Fruit fly (Drosophila melanogaster): ENCODE results near the gene sv.

Gene sv

DNA sequence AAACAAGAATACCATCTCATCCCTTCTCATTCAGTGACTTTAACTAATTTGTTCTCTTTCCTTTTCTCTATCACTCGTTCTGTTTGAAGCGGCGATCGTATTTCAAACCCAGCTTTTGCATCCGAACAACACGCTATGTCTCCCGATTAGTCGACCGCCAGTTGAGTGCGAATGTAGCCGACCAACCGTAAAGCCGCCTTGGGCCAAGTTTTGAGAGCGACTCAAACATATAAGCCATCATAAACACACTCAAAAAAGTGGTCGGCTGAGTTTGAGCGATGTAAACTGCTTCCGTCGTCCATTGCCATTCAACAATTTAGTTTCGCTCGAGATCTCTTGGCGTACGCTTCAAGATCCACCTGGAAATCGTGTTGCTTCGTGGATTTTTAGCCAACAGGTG, at the start of gene sv:
Gene sv (plus strand): TSS at position 319 of the 400 bp plus-strand sequence.
- TF ChIP-seq usp (GFP tag; optimal IDR thresholded peaks at IDR 0.05) (no peak), psq (optimal IDR thresholded peaks at IDR 0.05) (no peak), Dll (optimal IDR thresholded peaks at IDR 0.05) (no peak), pan (optimal IDR thresholded peaks at IDR 0.05) (no peak), CG8478 (optimal IDR thresholded peaks at IDR 0.05) (no peak), EcR (GFP tag; optimal IDR thresholded peaks at IDR 0.05) (no peak)

DNA sequence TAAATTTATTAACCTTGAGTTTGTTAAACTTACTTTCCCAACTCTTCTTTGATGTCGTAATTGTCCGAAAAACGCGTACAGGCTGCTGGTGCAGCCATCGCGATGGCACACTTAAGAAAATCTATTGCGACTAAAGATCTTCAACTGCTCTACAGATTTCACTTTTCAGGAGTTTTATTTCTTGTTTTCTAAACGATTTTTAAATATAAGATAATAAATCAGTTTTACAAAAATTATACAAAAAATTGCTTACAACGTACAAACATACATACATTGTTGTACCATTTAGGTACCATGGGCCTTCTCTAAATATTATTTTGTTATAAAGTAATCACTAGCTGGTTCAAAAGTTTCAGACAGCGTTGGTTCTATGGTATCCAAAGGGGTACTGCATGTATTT, 38.2 kb upstream of the sv start:
- TF ChIP-seq Dll (optimal IDR thresholded peaks at IDR 0.05): no peak
- TF ChIP-seq usp (GFP tag; optimal IDR thresholded peaks at IDR 0.05): no peak
- TF ChIP-seq CG8478 (optimal IDR thresholded peaks at IDR 0.05): no peak
- TF ChIP-seq EcR (GFP tag; optimal IDR thresholded peaks at IDR 0.05): no peak
- TF ChIP-seq psq (optimal IDR thresholded peaks at IDR 0.05): no peak
- TF ChIP-seq pan (optimal IDR thresholded peaks at IDR 0.05): no peak

DNA sequence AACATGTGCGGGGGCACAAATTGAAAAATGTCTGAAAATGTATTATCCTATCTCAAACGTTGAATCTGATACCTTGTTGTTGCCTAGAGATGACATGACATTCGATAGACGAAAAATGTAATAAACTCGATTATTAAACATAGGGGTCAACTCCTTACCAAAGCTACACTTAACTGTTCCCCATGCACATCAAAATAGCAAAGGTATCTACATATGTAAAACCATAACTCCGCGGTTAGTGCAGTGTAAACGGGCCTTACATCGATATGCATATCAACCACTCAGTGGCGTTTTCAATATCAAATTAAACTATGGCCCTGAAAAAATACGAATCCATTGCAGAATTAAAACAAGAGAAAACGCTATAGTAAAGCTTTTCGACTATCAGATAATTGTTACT, 37.3 kb upstream of the sv start:
- no peak for TF ChIP-seq usp (GFP tag; optimal IDR thresholded peaks at IDR 0.05)
- TF ChIP-seq CG8478 (optimal IDR thresholded peaks at IDR 0.05): no peak
- TF ChIP-seq EcR (GFP tag; optimal IDR thresholded peaks at IDR 0.05): no peak
- TF ChIP-seq psq (optimal IDR thresholded peaks at IDR 0.05): no peak
- no peak for TF ChIP-seq Dll (optimal IDR thresholded peaks at IDR 0.05)
- no peak for TF ChIP-seq pan (optimal IDR thresholded peaks at IDR 0.05)

DNA sequence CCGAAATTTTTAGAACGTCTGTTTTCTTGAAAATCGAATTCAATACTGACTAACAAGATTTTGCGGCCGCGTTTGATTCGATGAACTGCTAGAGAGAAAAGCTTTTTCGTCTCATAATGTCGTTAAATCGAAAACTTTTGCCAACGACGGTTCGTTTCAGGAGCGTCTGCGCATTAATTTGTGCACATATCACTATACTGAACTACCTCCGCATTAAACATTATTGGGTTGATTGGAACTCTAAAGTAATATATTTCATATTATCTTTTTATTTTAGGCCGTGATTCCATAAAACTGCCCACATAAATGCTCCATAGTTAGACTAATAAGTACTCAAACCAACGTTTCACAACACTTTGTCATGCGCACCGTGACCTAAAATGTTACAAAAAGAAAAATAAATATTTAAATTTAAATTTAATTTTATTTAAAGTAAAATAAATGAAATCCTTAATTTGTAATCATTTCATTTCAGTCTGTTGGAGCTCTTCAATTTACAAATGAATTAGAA, 34.9 kb upstream of the sv start, which contains the start of gene CaMKII:
Gene CaMKII (minus strand): TSS at position 51 of the 511 bp plus-strand sequence.
- TF ChIP-seq psq (optimal IDR thresholded peaks at IDR 0.05): no peak
- TF ChIP-seq Dll (optimal IDR thresholded peaks at IDR 0.05): no peak
- TF ChIP-seq pan (optimal IDR thresholded peaks at IDR 0.05): no peak

DNA sequence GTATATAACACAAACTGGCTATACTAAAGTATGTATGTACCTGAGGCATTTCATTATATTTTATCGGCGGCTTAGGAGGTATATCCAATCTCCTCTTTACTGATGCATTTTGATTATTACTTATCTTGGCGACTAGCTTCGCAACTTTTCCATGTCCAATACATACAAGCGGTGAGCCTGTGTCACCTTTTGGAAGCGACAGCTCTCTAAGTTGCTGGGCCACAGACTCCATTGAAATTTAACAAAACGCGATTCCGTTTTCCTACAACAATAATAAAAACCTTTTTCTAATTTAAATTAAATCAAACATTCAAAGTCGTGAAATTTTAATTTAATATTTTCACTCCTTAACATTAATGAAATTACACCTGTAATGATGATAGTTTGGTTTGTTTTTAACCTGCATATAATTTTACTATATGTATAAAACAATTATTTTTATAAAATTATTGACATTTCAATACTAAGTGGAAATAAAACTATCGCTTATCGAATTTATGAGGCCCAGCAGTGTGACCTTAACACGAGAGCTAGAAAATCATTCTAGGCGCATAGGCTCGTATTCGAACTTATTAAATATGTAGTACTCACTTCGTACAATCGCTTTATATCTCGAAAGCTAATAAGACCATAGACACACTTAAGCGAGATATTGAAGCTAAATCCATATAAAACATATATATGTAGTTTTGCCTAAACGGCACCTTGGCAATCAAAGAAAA, 28.1 kb upstream of the sv start, which contains the start of gene apolpp:
Gene apolpp (plus strand): TSS at position 597 of the 722 bp plus-strand sequence.
- TF ChIP-seq Dll (optimal IDR thresholded peaks at IDR 0.05) (no peak), EcR (GFP tag; optimal IDR thresholded peaks at IDR 0.05) (no peak), CG8478 (optimal IDR thresholded peaks at IDR 0.05) (no peak), psq (optimal IDR thresholded peaks at IDR 0.05) (no peak), usp (GFP tag; optimal IDR thresholded peaks at IDR 0.05) (no peak), pan (optimal IDR thresholded peaks at IDR 0.05) (no peak)

DNA sequence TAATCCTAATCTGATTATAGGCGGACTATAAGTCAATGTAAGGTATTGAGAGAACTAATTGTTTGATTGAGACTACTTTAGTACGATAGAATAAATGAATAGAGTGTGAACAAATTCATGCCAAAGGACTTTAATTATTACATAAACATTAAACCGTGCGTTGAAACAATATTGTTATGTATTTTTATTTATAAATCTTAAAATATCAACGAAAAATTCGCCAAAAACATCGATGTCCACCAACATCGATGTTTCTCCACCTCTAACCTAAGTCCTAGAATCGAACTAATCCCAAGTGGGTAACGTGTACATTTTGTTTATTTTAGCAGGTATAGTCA, 27.5 kb upstream of the sv start:
- TF ChIP-seq psq (optimal IDR thresholded peaks at IDR 0.05): no peak
- TF ChIP-seq pan (optimal IDR thresholded peaks at IDR 0.05): no peak
- no peak for TF ChIP-seq EcR (GFP tag; optimal IDR thresholded peaks at IDR 0.05)
- TF ChIP-seq CG8478 (optimal IDR thresholded peaks at IDR 0.05): no peak

DNA sequence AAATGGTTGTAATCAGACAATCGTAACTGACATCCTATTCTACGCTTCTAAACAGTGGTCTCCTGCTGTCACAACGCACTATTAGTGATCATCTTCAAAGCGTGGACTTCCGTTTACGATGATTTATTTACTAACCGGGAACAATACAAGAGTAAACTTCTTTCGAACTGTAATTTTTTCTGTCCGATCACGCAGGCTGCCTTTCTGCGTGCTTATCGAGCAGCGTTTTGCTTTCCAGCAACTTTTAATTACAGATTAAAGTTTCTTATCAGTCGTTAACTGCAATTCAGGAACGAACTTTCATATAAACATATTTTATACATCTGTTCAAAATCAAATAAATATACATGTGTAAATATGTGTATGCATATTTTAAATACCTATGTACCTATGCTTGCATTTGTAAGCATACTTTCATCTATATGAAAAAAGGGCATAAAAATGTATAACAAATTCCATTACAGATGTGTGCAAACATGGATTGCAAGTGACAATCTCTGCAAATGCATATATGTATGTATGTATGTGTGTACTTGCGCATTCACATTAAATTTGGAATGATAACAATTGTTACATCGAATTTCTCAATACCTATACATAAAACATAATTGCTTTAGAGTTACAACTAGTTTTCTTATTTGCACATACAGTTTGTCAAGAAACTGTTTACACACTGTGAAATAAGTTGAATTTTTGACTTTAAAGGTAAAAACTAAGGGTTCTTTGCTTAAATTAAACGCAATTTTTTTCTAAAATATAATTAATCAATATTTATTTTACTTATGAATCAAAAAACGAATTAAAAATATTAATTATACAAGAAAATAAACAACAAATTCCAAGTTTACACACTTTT, 25.4 kb upstream of the sv start:
- TF ChIP-seq usp (GFP tag; optimal IDR thresholded peaks at IDR 0.05) (no peak), CG8478 (optimal IDR thresholded peaks at IDR 0.05) (no peak), pan (optimal IDR thresholded peaks at IDR 0.05) (no peak), Dll (optimal IDR thresholded peaks at IDR 0.05) (no peak), psq (optimal IDR thresholded peaks at IDR 0.05) (no peak), EcR (GFP tag; optimal IDR thresholded peaks at IDR 0.05) (no peak)

DNA sequence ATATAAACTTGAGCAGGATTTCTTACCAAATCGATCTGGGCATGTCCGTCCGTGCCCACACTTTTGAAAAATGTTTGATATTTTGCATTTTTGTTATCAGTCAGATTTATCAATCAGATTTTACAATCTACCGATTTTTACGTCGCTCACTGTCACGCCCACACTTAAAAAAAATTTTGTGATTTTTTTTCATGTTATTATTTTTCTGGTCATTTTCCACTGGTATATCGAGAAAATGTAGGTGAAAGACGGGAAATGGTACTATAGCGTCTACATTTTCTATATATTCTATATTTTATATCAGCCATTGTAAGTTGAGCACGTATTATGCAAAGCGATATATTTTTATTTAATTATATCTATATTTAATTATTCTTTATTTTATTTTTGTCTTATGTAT, 24.4 kb upstream of the sv start:
- no peak for TF ChIP-seq CG8478 (optimal IDR thresholded peaks at IDR 0.05)
- no peak for TF ChIP-seq EcR (GFP tag; optimal IDR thresholded peaks at IDR 0.05)
- TF ChIP-seq psq (optimal IDR thresholded peaks at IDR 0.05): no peak
- no peak for TF ChIP-seq usp (GFP tag; optimal IDR thresholded peaks at IDR 0.05)

DNA sequence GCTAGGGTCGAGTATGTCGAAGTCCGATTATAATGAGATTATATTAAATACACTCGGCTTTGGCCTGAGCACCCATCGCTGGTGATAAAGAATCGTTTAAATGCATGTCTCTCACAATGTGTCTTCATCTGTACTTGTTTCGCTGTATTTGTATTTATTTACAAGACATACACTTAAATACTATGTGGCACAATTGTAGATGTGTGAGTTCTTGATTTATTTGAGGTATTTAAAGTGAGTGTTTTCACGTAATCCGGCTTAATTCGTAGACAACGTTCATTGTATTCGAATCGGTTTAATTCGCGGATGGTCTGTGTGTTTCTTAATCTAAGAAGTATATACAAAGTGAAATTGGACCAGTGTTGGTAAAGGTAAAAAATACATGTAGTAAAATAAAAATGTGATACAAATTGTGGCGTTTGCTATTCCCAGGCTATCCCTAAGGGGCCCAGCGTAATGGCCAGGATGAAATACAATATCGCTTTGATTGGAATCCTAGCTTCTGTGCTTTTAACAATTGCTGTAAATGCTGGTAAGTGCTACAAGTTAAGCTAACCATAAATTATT, 23.9 kb upstream of the sv start, which contains the start of gene Zyx:
Gene Zyx (minus strand): TSS at position 350 of the 567 bp plus-strand sequence.
- TF ChIP-seq CG8478 (optimal IDR thresholded peaks at IDR 0.05): no peak
- TF ChIP-seq usp (GFP tag; optimal IDR thresholded peaks at IDR 0.05): no peak
- no peak for TF ChIP-seq EcR (GFP tag; optimal IDR thresholded peaks at IDR 0.05)
- TF ChIP-seq psq (optimal IDR thresholded peaks at IDR 0.05): no peak
- no peak for TF ChIP-seq pan (optimal IDR thresholded peaks at IDR 0.05)
- TF ChIP-seq Dll (optimal IDR thresholded peaks at IDR 0.05): no peak

DNA sequence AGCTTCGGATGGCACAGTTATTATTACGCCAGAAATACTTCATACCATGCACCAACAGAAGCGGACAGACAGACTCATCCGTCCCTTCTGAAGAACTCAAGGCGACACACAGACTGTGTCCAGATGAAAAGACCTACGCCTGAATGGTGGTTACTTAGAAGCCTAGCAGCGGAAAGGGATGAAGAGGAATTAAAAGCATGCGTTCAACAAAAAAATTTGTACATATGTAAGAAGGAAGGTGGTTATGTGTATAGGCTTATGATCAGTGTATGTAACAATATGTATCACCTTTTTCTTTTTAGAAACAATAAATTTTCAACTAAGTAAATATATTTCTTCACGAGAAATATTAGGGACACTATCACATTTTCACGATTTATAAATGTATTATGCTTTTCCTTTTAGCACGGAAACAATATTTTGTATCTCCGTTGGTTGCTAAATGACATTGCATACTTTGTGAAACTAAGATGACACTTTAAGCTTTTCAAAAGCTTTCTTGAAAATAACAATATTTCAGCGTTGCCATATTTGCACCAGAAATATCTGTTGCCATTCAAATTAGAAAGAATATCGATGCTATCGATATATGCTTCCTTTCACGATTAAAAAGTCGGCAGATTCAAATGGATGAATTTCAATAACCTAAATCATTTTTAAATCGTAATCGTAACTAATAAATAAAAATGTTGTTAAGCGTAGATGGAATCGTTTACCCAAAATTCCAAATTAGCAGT, 4.1 kb upstream of the sv start, which contains the start of gene Actbeta:
Gene Actbeta (minus strand): TSS at position 471 of the 737 bp plus-strand sequence.
- TF ChIP-seq CG8478 (optimal IDR thresholded peaks at IDR 0.05): no peak
- no peak for TF ChIP-seq pan (optimal IDR thresholded peaks at IDR 0.05)
- TF ChIP-seq usp (GFP tag; optimal IDR thresholded peaks at IDR 0.05): no peak
- no peak for TF ChIP-seq EcR (GFP tag; optimal IDR thresholded peaks at IDR 0.05)

DNA sequence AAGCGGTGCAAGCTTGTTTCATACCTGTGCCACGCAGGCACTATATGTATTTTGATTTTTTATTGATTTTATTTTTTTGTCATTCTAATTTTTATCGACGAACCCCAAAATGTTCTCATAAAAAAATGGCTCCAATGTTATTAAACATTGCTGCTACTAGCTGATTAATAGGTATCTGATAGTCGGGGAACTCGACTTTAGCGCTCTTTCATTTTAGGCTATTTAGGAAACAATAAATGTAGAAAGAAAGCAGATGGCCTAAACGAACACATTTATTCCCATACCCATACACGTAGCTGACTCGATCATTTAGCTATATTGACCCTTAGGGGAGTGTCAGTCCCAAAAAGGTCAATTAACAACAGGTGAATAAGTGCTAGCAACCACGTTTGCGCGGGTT, 1.7 kb downstream of the sv start:
- no peak for TF ChIP-seq CG8478 (optimal IDR thresholded peaks at IDR 0.05)
- TF ChIP-seq Dll (optimal IDR thresholded peaks at IDR 0.05): no peak
- no peak for TF ChIP-seq psq (optimal IDR thresholded peaks at IDR 0.05)

Measured in whole organism.